Worm (Caenorhabditis elegans): ENCODE measurements around the gene C04B4.4.

ce11 chrX:12290539-12290938 lies at the start of gene C04B4.4:
- TF ChIP-seq sea-2 (GFP tag; IDR thresholded peaks at IDR 0.05) (no peak), F10E7.11 (tag; optimal IDR thresholded peaks at IDR 0.05) (no peak), tbp1 (GFP tag; optimal IDR thresholded peaks at IDR 0.05) (no peak), ztf-18 (tag; optimal IDR thresholded peaks at IDR 0.05) (no peak), athp-1 (tag; optimal IDR thresholded peaks at IDR 0.05) (no peak), lir-1 (GFP tag; conservative IDR thresholded peaks at IDR 0.05) (no peak)
